Worm (Caenorhabditis elegans) whole organism, late embryonic: ENCODE data around the gene cyp-14A1.
A peak's percentile ranks its signal among the peaks of the same experiment; 100 is the strongest.

Source experiments
- C08G9.2 ChIP-seq: sonication (generic microtip); optimal IDR thresholded peaks from 2 replicates; lab custom pipeline; 2016; ENCODE audit warnings: mild to moderate bottlenecking, missing genetic modification characterization, moderate library complexity, missing compliant biosample characterization
- F13H6.1 ChIP-seq: sonication (generic microtip); optimal IDR thresholded peaks from 2 replicates; lab custom pipeline; 2016; ENCODE audit warnings: missing genetic modification characterization, missing compliant biosample characterization
- K02D7.2 ChIP-seq: sonication (generic microtip); optimal IDR thresholded peaks from 2 replicates; lab custom pipeline; 2017; ENCODE audit warnings: mild to moderate bottlenecking, missing genetic modification characterization, missing compliant biosample characterization
- K09A11.1 ChIP-seq: sonication (generic microtip); optimal IDR thresholded peaks from 2 replicates; lab custom pipeline; 2017; ENCODE audit warnings: antibody characterized with exemption, mild to moderate bottlenecking, missing genetic modification characterization, missing compliant biosample characterization; ENCODE audit not compliant: insufficient read depth
- Y22D7AL.16 ChIP-seq: sonication (generic microtip); optimal IDR thresholded peaks from 2 replicates; lab custom pipeline; 2016; ENCODE audit warnings: missing genetic modification characterization, missing compliant biosample characterization
- ahr-1 ChIP-seq: sonication (generic microtip); optimal IDR thresholded peaks from 2 replicates; lab custom pipeline; 2016; ENCODE audit warnings: missing genetic modification characterization, missing compliant biosample characterization
- ceh-14 ChIP-seq: sonication (generic microtip); optimal IDR thresholded peaks from 2 replicates; lab custom pipeline; 2016; ENCODE audit warnings: missing genotype, missing genetic modification characterization, missing compliant biosample characterization
- ceh-18 ChIP-seq: sonication (generic microtip); optimal IDR thresholded peaks from 2 replicates; lab custom pipeline; 2016; ENCODE audit warnings: missing genetic modification characterization, missing compliant biosample characterization
- ceh-19 ChIP-seq: fragments of 200-800 bp; sonication (Bioruptor generic); optimal IDR thresholded peaks from 2 replicates; lab custom pipeline; 2018; ENCODE audit warnings: mild to moderate bottlenecking, missing genetic modification characterization, missing compliant biosample characterization
- ceh-2 ChIP-seq: sonication (generic microtip); optimal IDR thresholded peaks from 2 replicates; lab custom pipeline; 2016; ENCODE audit warnings: missing genotype, missing genetic modification characterization, missing compliant biosample characterization
- ceh-22 ChIP-seq: sonication (generic microtip); optimal IDR thresholded peaks from 2 replicates; lab custom pipeline; 2017; ENCODE audit warnings: missing biosample characterization, missing genetic modification characterization
- ceh-24 ChIP-seq: sonication (generic microtip); optimal IDR thresholded peaks from 2 replicates; lab custom pipeline; 2016; ENCODE audit warnings: mild to moderate bottlenecking, missing genetic modification characterization, missing compliant biosample characterization
- ceh-30 ChIP-seq: fragments of 150-350 bp; optimal IDR thresholded peaks from 2 replicates; lab custom pipeline; 2014; ENCODE audit warnings: missing biosample characterization, missing genetic modification characterization
- ceh-45 ChIP-seq: fragments of 200-800 bp; sonication (Bioruptor generic); IDR thresholded peaks from 2 replicates; pipeline ENCODE4 v1.3.6; 2022; ENCODE audit warnings: missing genetic modification reagents, missing genetic modification characterization, missing compliant biosample characterization
- ceh-9 ChIP-seq: sonication (generic microtip); optimal IDR thresholded peaks from 2 replicates; lab custom pipeline; 2016; ENCODE audit warnings: mild to moderate bottlenecking, missing genetic modification characterization, inconsistent platforms, missing compliant biosample characterization
- che-1 ChIP-seq: sonication (generic microtip); optimal IDR thresholded peaks from 2 replicates; lab custom pipeline; 2016; ENCODE audit warnings: mild to moderate bottlenecking, missing genetic modification characterization, missing compliant biosample characterization
- dve-1 ChIP-seq: sonication (generic microtip); optimal IDR thresholded peaks from 2 replicates; lab custom pipeline; 2017; ENCODE audit warnings: antibody characterized with exemption, mild to moderate bottlenecking, missing genetic modification characterization, missing compliant biosample characterization
- elt-2 ChIP-seq: sonication (generic microtip); optimal IDR thresholded peaks from 2 replicates; lab custom pipeline; 2016; ENCODE audit warnings: missing genetic modification reagents, missing genetic modification characterization, missing compliant biosample characterization
- eyg-1 ChIP-seq: sonication (generic microtip); optimal IDR thresholded peaks from 2 replicates; lab custom pipeline; 2016; ENCODE audit warnings: missing genotype, missing genetic modification characterization, missing compliant biosample characterization
- fkh-10 ChIP-seq: fragments of 150-350 bp; optimal IDR thresholded peaks from 2 replicates; lab custom pipeline; 2014; ENCODE audit warnings: missing biosample characterization, missing genetic modification reagents, missing genetic modification characterization
- fkh-6 ChIP-seq: sonication (generic microtip); optimal IDR thresholded peaks from 2 replicates; lab custom pipeline; 2016; ENCODE audit warnings: missing genetic modification characterization, missing compliant biosample characterization
- hlh-13 ChIP-seq: fragments of 200-800 bp; sonication (Bioruptor generic); optimal IDR thresholded peaks from 2 replicates; lab custom pipeline; 2018; ENCODE audit warnings: mild to moderate bottlenecking, missing genetic modification characterization, missing compliant biosample characterization
- hlh-8 ChIP-seq: sonication (generic microtip); optimal IDR thresholded peaks from 2 replicates; lab custom pipeline; 2016; ENCODE audit warnings: missing genotype, missing genetic modification characterization, missing compliant biosample characterization
- lin-11 ChIP-seq: fragments of 200-800 bp; sonication (Bioruptor generic); optimal IDR thresholded peaks from 2 replicates; lab custom pipeline; 2018; ENCODE audit warnings: mild to moderate bottlenecking, missing genetic modification characterization, missing compliant biosample characterization
- nfya-1 ChIP-seq: sonication (generic microtip); optimal IDR thresholded peaks from 2 replicates; lab custom pipeline; 2017; ENCODE audit warnings: missing genetic modification characterization, mild to moderate bottlenecking, missing compliant biosample characterization, antibody characterized with exemption, moderate library complexity
- npax-4 ChIP-seq: sonication (generic microtip); optimal IDR thresholded peaks from 2 replicates; lab custom pipeline; 2016; ENCODE audit warnings: missing genetic modification characterization, missing compliant biosample characterization
- pat-9 ChIP-seq: fragments of 200-800 bp; sonication (Bioruptor generic); optimal IDR thresholded peaks from 2 replicates; lab custom pipeline; 2018; ENCODE audit warnings: mild to moderate bottlenecking, missing genetic modification characterization, moderate library complexity, missing compliant biosample characterization
- pha-2 ChIP-seq: sonication (generic microtip); optimal IDR thresholded peaks from 2 replicates; lab custom pipeline; 2017; ENCODE audit warnings: mild to moderate bottlenecking, missing genetic modification characterization, missing compliant biosample characterization
- pha-4 ChIP-seq: fragments of 150-350 bp; optimal IDR thresholded peaks from 2 replicates; lab custom pipeline; 2018; ENCODE audit warnings: missing biosample characterization, missing genetic modification reagents, missing genetic modification characterization
- pqm-1 ChIP-seq: sonication (generic microtip); optimal IDR thresholded peaks from 2 replicates; lab custom pipeline; 2016; ENCODE audit warnings: missing genetic modification characterization, missing compliant biosample characterization
- ref-2 ChIP-seq: sonication (generic microtip); optimal IDR thresholded peaks from 2 replicates; lab custom pipeline; 2016; ENCODE audit warnings: missing genetic modification characterization, missing compliant biosample characterization
- rnt-1 ChIP-seq: sonication (generic microtip); optimal IDR thresholded peaks from 2 replicates; lab custom pipeline; 2016; ENCODE audit warnings: missing genetic modification characterization, missing compliant biosample characterization
- syd-9 ChIP-seq: sonication (generic microtip); optimal IDR thresholded peaks from 2 replicates; lab custom pipeline; 2016; ENCODE audit warnings: mild to moderate bottlenecking, missing genetic modification characterization, moderate library complexity, missing compliant biosample characterization
- tbx-2 ChIP-seq: sonication (generic microtip); optimal IDR thresholded peaks from 2 replicates; lab custom pipeline; 2016; ENCODE audit warnings: missing genetic modification characterization, missing compliant biosample characterization
- ttx-3 ChIP-seq: sonication (generic microtip); optimal IDR thresholded peaks from 2 replicates; lab custom pipeline; 2016; ENCODE audit warnings: missing genetic modification reagents, missing genetic modification characterization, missing compliant biosample characterization
- unc-3 ChIP-seq, 2 experiments: fragments of 200-800 bp in 1 of 2; sonication (Bioruptor generic) in 1 of 2; sonication (generic microtip) in 1 of 2; conservative IDR thresholded peaks in 1 of 2; optimal IDR thresholded peaks in 1 of 2; 2 replicates each; pipeline versions ENCODE4 v1.3.6 to Lab custom; 2016 to 2022; ENCODE audit warnings: missing compliant biosample characterization in 2 of 2, missing genetic modification characterization in 2 of 2, missing genetic modification reagents in 1 of 2
- unc-55 ChIP-seq: sonication (generic microtip); optimal IDR thresholded peaks from 2 replicates; lab custom pipeline; 2017; ENCODE audit warnings: missing biosample characterization, missing genetic modification reagents, missing genetic modification characterization
- zip-5 ChIP-seq: sonication (generic microtip); optimal IDR thresholded peaks from 2 replicates; lab custom pipeline; 2016; ENCODE audit warnings: missing genetic modification characterization, missing compliant biosample characterization
- ztf-16 ChIP-seq: sonication (generic microtip); optimal IDR thresholded peaks from 2 replicates; lab custom pipeline; 2017; ENCODE audit warnings: missing genetic modification characterization, missing compliant biosample characterization

cyp-14A1 gene

ce11 chrX:13267230-13267629 lies at the start of gene cyp-14A1:
cyp-14A1 (minus strand) TSS chrX:13267355.
- no peak for TF ChIP-seq ceh-18 (tag; lab: Kevin White, UChicago)
- no peak for TF ChIP-seq eyg-1
- no peak for TF ChIP-seq ceh-45 (GFP tag; lab: Robert Waterston, UW)
- no peak for TF ChIP-seq ceh-9
- no peak for TF ChIP-seq lin-11 (tag; lab: Kevin White, UChicago)
- no peak for TF ChIP-seq npax-4 (tag; lab: Kevin White, UChicago)
- no peak for TF ChIP-seq che-1 (tag; lab: Kevin White, UChicago)
- TF ChIP-seq F13H6.1 (tag; lab: Kevin White, UChicago): no peak
- TF ChIP-seq elt-2 (tag; lab: Kevin White, UChicago): no peak
- TF ChIP-seq tbx-2: no peak
- no peak for TF ChIP-seq hlh-13 (GFP tag; lab: Kevin White, UChicago)
- TF ChIP-seq ahr-1 (tag; lab: Kevin White, UChicago): no peak
- TF ChIP-seq ref-2: no peak
- TF ChIP-seq syd-9 (tag; lab: Kevin White, UChicago): no peak
- no peak for TF ChIP-seq ztf-16 (tag; lab: Kevin White, UChicago)
- TF ChIP-seq pha-2: no peak
- no peak for TF ChIP-seq unc-55 (GFP tag; lab: Kevin White, UChicago)

DNA sequence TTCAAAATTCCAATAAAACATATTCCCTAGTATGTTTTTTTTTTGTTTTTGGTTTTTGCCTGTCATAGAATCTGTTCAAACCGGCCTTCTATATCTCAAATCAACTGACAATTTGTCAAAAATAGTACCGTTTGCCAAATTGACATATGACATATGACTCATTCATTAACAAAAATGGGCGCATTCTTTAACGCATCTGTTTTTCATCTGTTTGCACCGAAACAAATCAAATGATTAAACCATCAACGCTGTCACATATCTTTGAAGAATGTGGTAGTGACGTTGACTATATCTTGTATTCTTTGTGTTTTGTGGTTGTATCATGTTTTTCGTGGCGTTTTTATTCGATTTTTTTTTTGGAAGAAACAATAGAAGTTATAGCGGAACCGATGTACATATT lies 47.9 kb upstream of the cyp-14A1 start:
- no peak for TF ChIP-seq pat-9
- no peak for TF ChIP-seq fkh-6 (tag; lab: Kevin White, UChicago)
- TF ChIP-seq ceh-19 (GFP tag; lab: Kevin White, UChicago): no peak
- TF ChIP-seq ceh-22 (tag; lab: Kevin White, UChicago): no peak

ce11 chrX:13311641-13312423 lies 44.7 kb upstream of the cyp-14A1 start, which contains the start of gene F46G10.1:
F46G10.1 (minus strand) TSS chrX:13311755.
- TF ChIP-seq npax-4 (tag; lab: Kevin White, UChicago) (no peak), nfya-1 (tag; lab: Kevin White, UChicago) (peak; percentile 30)

DNA sequence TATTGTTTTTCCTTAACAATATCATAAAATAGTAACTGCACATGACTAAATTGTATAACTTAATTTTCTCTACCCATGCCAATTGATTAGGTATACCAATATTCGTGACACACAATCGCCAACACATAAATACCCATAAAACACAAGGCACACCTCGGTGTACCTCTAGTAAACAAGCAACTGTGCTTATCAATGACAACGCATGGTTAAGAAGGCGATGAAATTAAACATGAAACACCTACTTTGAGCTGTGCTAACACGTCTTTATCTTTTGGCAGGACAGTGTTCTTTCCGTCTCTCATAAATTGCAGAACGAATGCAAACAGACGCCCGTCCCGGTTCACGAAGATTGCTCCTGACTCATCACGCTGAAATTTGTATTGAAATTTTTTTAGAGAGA lies 43.6 kb upstream of the cyp-14A1 start:
- TF ChIP-seq ztf-16 (tag; lab: Kevin White, UChicago): no peak
- peak; percentile 40 for TF ChIP-seq elt-2 (tag; lab: Kevin White, UChicago)

ce11 chrX:13308745-13309144 lies 41.6 kb upstream of the cyp-14A1 start, which contains the start of gene srxa-8:
srxa-8 (minus strand) TSS chrX:13308845.
- TF ChIP-seq ahr-1 (tag; lab: Kevin White, UChicago) (no peak), pha-4 (tag; lab: Kevin White, UChicago) (no peak), ceh-30 (tag; lab: Kevin White, UChicago) (no peak), pqm-1 (no peak), ceh-9 (no peak), elt-2 (tag; lab: Kevin White, UChicago) (no peak), unc-3 (GFP tag; conservative IDR thresholded peaks at IDR 0.05; lab: Robert Waterston, UW) (no peak), unc-3 (tag; optimal IDR thresholded peaks at IDR 0.05; lab: Kevin White, UChicago) (no peak), ttx-3 (tag; lab: Kevin White, UChicago) (no peak), C08G9.2 (tag; lab: Kevin White, UChicago) (no peak), ceh-14 (no peak), zip-5 (no peak), ztf-16 (tag; lab: Kevin White, UChicago) (no peak), ceh-45 (GFP tag; lab: Robert Waterston, UW) (no peak)

ce11 chrX:13307852-13308251 lies 40.7 kb upstream of the cyp-14A1 start:
- no peak for TF ChIP-seq dve-1 (tag; lab: Kevin White, UChicago)
- no peak for TF ChIP-seq hlh-8 (tag; lab: Kevin White, UChicago)
- no peak for TF ChIP-seq ceh-14
- TF ChIP-seq C08G9.2 (tag; lab: Kevin White, UChicago): no peak
- TF ChIP-seq Y22D7AL.16 (tag; lab: Kevin White, UChicago): no peak
- no peak for TF ChIP-seq npax-4 (tag; lab: Kevin White, UChicago)
- no peak for TF ChIP-seq unc-55 (GFP tag; lab: Kevin White, UChicago)
- TF ChIP-seq K02D7.2: no peak
- no peak for TF ChIP-seq ceh-45 (GFP tag; lab: Robert Waterston, UW)
- TF ChIP-seq ceh-2 (tag; lab: Kevin White, UChicago): no peak
- TF ChIP-seq eyg-1: no peak
- TF ChIP-seq ceh-30 (tag; lab: Kevin White, UChicago): no peak
- TF ChIP-seq ttx-3 (tag; lab: Kevin White, UChicago): no peak
- no peak for TF ChIP-seq K09A11.1 (tag; lab: Kevin White, UChicago)
- TF ChIP-seq rnt-1 (tag; lab: Kevin White, UChicago): no peak
- TF ChIP-seq ceh-18 (tag; lab: Kevin White, UChicago): no peak
- TF ChIP-seq ceh-24 (tag; lab: Kevin White, UChicago): no peak
- no peak for TF ChIP-seq fkh-10 (GFP tag; lab: Kevin White, UChicago)
